Fruit fly (Drosophila melanogaster) whole organism, wandering third instar larva: ENCODE data around the gene CG7945.

Experiments used
- Dfd ChIP-seq: fragments of >200 bp; optimal IDR thresholded peaks from 2 replicates; lab custom pipeline; 2017; ENCODE audit warnings: missing biosample characterization, missing genetic modification characterization
- psq ChIP-seq: fragments of 200-800 bp; sonication (Bioruptor generic); optimal IDR thresholded peaks from 3 replicates; lab custom pipeline; 2017; ENCODE audit warnings: missing biosample characterization, mild to moderate bottlenecking, missing genetic modification characterization, moderate library complexity

- TF ChIP-seq psq (GFP tag; lab: Kevin White, UChicago) (peak; percentile 93), Dfd (GFP tag; lab: Kevin White, UChicago) (no peak)
Observed at dm6 chr3L:15508233-15508632, 15.7 kb downstream of the CG7945 start, which contains the start of gene CG7841.
